Fruit fly (Drosophila melanogaster): ENCODE results near the gene Pis.

Pis gene

dm6 chrX:15709624-15709983, 6.0 kb upstream of the Pis start (continued):
- TF ChIP-seq CG11762 (GFP tag; optimal IDR thresholded peaks at IDR 0.05; ENCODE audit: insufficient read depth) (no peak), esn (GFP tag; optimal IDR thresholded peaks at IDR 0.05) (peak; percentile 23), svp (GFP tag) (peak; percentile 72)

dm6 chrX:15701047-15701446, 2.5 kb downstream of the Pis start, which contains the start of gene CG9240:
Gene CG9240, minus strand, starts transcription at chrX:15701259.
- TF ChIP-seq Blimp-1 (GFP tag; optimal IDR thresholded peaks at IDR 0.05), result no peak
- TF ChIP-seq svp (GFP tag), result peak; percentile 67
- no peak for TF ChIP-seq Eip78C (GFP tag)

dm6 chrX:15697581-15698208, 5.9 kb downstream of the Pis start:
- TF ChIP-seq CG1621 (tag; optimal IDR thresholded peaks at IDR 0.05) (peak; percentile 76), dsx (GFP tag; optimal IDR thresholded peaks at IDR 0.05; ENCODE audit: poor library complexity, severe bottlenecking) (peak; percentile 87), Eip75B (GFP tag; optimal IDR thresholded peaks at IDR 0.05) (peak; percentile 73), Eip93F (GFP tag; optimal IDR thresholded peaks at IDR 0.05) (peak; percentile 71), Eip78C (GFP tag) (peak; percentile 93), svp (GFP tag) (peak; percentile 86), cyc (GFP tag; optimal IDR thresholded peaks at IDR 0.05) (peak; percentile 79), fd85E (GFP tag; optimal IDR thresholded peaks at IDR 0.05) (no peak), lz (GFP tag; optimal IDR thresholded peaks at IDR 0.05) (peak; percentile 74), CG15336 (GFP tag; IDR thresholded peaks at IDR 0.05) (peak; percentile 83), Met (GFP tag; optimal IDR thresholded peaks at IDR 0.05) (peak; percentile 82), Hr38 (GFP tag; optimal IDR thresholded peaks at IDR 0.05) (no peak), achi (GFP tag; optimal IDR thresholded peaks at IDR 0.05) (peak; percentile 92), CG9139 (GFP tag; optimal IDR thresholded peaks at IDR 0.05) (peak; percentile 71), net (GFP tag; optimal IDR thresholded peaks at IDR 0.05) (peak; percentile 75), CG6792 (GFP tag; optimal IDR thresholded peaks at IDR 0.05) (peak; percentile 83), Ets21C (GFP tag; optimal IDR thresholded peaks at IDR 0.05) (peak; percentile 59), CG3919 (GFP tag; optimal IDR thresholded peaks at IDR 0.05) (peak; percentile 88), Sox102F (GFP tag; optimal IDR thresholded peaks at IDR 0.05) (peak; percentile 69), CG6808 (GFP tag; optimal IDR thresholded peaks at IDR 0.05) (peak; percentile 78), CG6854 (GFP tag; optimal IDR thresholded peaks at IDR 0.05) (peak; percentile 48), CG3032 (tag; optimal IDR thresholded peaks at IDR 0.05) (peak; percentile 86), CG31627 (GFP tag; optimal IDR thresholded peaks at IDR 0.05) (peak; percentile 61), CG4318 (GFP tag; optimal IDR thresholded peaks at IDR 0.05) (peak; percentile 79), Hr4 (GFP tag; optimal IDR thresholded peaks at IDR 0.05) (peak; percentile 67), Sox15 (GFP tag; optimal IDR thresholded peaks at IDR 0.05) (peak; percentile 73), CG16779 (tag; optimal IDR thresholded peaks at IDR 0.05) (no peak), CG34406 (GFP tag; optimal IDR thresholded peaks at IDR 0.05) (peak; percentile 78), Sox14 (GFP tag; optimal IDR thresholded peaks at IDR 0.05) (peak; percentile 68), OdsH (GFP tag; optimal IDR thresholded peaks at IDR 0.05) (peak; percentile 86), Gug (GFP tag; IDR thresholded peaks at IDR 0.05) (peak; percentile 89), topi (GFP tag; optimal IDR thresholded peaks at IDR 0.05) (peak; percentile 73), CG8632 (GFP tag; optimal IDR thresholded peaks at IDR 0.05) (peak; percentile 79), Blimp-1 (GFP tag; optimal IDR thresholded peaks at IDR 0.05) (peak; percentile 66), CG11902 (GFP tag; optimal IDR thresholded peaks at IDR 0.05) (peak; percentile 78), CG6163 (GFP tag; IDR thresholded peaks at IDR 0.05) (peak; percentile 94), eg (GFP tag; IDR thresholded peaks at IDR 0.05) (peak; percentile 93), fd59A (GFP tag; optimal IDR thresholded peaks at IDR 0.05) (peak; percentile 67), ss (GFP tag; optimal IDR thresholded peaks at IDR 0.05) (peak; percentile 82 to 84), Hr39 (GFP tag; optimal IDR thresholded peaks at IDR 0.05) (peak; percentile 72), CG10669 (GFP tag; optimal IDR thresholded peaks at IDR 0.05) (peak; percentile 83), CG10631 (GFP tag; optimal IDR thresholded peaks at IDR 0.05) (peak; percentile 90), vri (GFP tag; optimal IDR thresholded peaks at IDR 0.05) (peak; percentile 82), CG8319 (GFP tag; optimal IDR thresholded peaks at IDR 0.05) (peak; percentile 65), Lpt (GFP tag; optimal IDR thresholded peaks at IDR 0.05) (peak; percentile 86)
